Worm (Caenorhabditis elegans): ENCODE results near the gene T07H8.11.

The T07H8.11 gene

DNA sequence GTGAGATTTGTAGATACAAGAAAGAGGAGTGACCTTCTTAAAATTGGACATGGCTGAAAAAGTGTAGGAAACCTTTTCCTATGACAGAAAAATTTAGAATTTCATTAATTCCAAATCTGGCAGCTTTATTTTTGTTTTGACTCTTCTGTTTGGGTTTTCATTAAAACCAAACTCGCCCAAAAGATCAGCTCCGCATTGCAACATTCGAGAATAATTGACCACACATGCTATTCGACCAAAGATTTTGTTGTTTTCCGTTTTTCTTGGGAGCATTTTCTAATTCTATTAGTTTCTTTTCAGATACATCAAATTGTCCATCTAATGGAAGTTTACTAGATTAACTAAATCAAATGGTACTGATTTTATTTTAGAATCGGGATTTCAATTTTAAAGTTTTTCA lies 5.0 kb upstream of the T07H8.11 start, which contains the start of gene mec-1:
mec-1 (plus strand) TSS at position 301 of the 400 bp plus-strand sequence.
- no peak for TF ChIP-seq W03F9.2 (tag; optimal IDR thresholded peaks at IDR 0.05)
- no peak for TF ChIP-seq him-1 (tag; optimal IDR thresholded peaks at IDR 0.05)
- TF ChIP-seq dao-5 (tag; optimal IDR thresholded peaks at IDR 0.05), result no peak

DNA sequence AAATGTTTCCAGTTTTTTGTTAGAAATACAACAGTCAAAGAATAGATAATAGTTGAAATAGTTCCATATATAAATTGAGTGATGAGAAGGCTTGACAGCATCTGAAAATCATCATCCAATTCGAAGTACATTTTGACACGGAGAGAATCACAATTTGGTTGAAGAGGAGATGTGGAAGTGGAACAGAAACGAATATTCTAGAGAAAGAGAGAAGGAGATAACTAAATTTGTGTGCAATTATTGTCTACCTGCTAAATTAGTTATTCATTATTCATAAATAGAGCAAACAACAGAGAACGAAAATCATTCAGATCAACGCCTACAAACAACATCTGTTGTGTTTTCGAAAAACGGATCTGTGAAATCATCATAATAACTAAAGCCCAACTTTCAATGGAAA lies 2.6 kb upstream of the T07H8.11 start, which contains the start of gene srg-31:
srg-31 (minus strand) TSS at position 101 of the 400 bp plus-strand sequence.
- TF ChIP-seq him-1 (tag; optimal IDR thresholded peaks at IDR 0.05) (no peak), dao-5 (tag; optimal IDR thresholded peaks at IDR 0.05) (no peak), W03F9.2 (tag; optimal IDR thresholded peaks at IDR 0.05) (no peak)

DNA sequence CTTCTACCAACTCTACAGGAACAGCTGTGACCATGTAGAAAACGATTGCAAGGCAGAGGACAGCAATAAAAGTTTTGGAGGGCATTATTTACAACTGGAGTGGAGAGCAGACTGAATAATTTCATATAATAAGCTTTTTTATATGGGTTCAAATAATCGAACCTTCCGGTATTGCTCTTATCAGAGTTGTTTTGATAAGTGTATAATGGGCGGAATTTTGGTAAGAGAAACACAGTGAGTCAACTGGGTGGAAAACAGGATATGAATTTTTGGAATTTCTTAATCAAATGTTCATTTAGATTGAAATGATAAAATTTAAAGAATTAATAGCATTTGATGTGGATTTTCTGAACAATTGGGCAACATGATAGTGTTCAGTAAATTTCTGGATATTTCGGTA lies 1.4 kb downstream of the T07H8.11 start, which contains the start of gene Y57E12B.11:
Y57E12B.11 (minus strand) TSS at position 101 of the 400 bp plus-strand sequence.
- TF ChIP-seq him-1 (tag; optimal IDR thresholded peaks at IDR 0.05) (no peak), dao-5 (tag; optimal IDR thresholded peaks at IDR 0.05) (no peak), W03F9.2 (tag; optimal IDR thresholded peaks at IDR 0.05) (no peak)

DNA sequence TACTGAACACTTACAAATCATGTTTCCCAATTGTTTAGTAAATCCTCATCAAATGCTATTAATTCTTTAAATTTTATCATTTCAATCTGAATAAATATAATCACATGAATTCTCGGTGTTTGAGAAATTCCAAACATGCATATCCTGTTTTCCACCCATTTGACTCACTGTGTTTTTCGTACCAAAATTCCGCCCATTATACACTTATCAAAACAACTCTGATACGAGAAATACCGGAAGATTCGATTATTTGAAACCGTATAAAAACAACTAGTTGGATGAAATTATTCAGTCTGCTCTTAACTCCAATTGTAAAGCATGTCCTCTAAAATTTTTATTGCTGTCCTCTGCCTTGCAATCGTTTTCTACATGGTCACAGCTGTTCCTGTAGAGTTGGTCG lies 3.0 kb downstream of the T07H8.11 start, which contains the start of gene Y57E12B.1:
Y57E12B.1 (plus strand) TSS at position 301 of the 400 bp plus-strand sequence.
- TF ChIP-seq W03F9.2 (tag; optimal IDR thresholded peaks at IDR 0.05) (no peak), dao-5 (tag; optimal IDR thresholded peaks at IDR 0.05) (no peak), him-1 (tag; optimal IDR thresholded peaks at IDR 0.05) (no peak)

DNA sequence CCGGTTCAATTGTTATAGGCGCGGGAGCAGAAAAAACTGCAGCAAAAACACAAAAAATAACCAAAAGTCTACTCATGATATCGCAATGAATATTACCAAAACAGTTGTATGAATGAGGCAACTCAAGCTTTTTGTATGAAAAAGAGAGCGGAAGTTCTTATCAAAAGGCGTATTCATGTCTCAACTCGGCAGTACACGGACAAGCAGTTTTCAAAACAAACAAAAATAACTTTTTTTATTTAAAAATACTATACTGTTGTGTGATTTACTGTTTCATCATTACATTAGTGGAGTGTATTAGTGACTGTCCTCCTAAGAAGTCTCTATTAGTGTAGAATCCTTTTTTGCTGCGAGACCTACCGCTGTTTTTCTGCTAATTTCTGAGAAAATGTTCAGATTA lies 3.8 kb downstream of the T07H8.11 start, which contains the start of gene Y57E12B.4:
Y57E12B.4 (minus strand) TSS at position 101 of the 400 bp plus-strand sequence.
- no peak for TF ChIP-seq him-1 (tag; optimal IDR thresholded peaks at IDR 0.05)
- no peak for TF ChIP-seq W03F9.2 (tag; optimal IDR thresholded peaks at IDR 0.05)
- TF ChIP-seq dao-5 (tag; optimal IDR thresholded peaks at IDR 0.05), result no peak

DNA sequence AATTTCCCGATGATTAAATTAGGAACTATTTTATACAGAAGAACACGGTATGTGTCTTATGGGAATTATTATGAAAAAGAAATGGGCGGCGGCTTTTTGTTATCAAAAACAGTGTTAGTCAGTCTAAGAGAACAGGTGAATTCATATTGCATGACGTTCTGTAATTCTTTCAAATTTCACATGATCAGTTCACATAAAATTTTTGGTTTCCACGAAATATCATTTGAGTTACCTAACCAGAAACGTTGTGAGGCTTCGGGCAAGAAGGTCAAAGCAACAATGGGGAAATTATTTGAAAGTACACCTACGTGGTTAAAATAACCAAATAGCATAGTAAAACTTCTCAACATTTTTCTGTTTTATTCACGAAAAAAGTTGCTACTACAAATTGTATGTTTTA lies 15.3 kb downstream of the T07H8.11 start, which contains the start of gene Y57E12B.10:
Y57E12B.10 (minus strand) TSS at position 101 of the 400 bp plus-strand sequence.
- TF ChIP-seq him-1 (tag; optimal IDR thresholded peaks at IDR 0.05), result no peak

DNA sequence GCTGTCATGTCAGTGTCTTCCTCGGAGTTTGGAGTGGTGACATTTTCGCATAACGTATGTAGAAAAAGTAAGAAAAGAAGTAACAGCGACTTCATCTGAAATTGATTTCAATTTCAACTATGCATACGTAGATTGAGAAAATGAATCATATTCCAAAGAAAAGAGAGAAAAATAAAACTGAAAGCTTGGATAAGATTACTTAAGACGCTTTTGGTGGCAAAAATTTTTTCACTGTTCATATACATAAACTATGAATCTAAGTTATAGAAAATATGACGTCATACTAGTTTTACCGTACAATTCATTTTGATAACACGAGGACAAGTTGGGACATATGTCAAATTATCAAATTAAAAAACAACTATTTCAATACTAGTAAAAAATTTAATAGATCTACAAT lies 17.0 kb downstream of the T07H8.11 start, which contains the start of gene lipl-6:
lipl-6 (minus strand) TSS at position 101 of the 400 bp plus-strand sequence.
- TF ChIP-seq him-1 (tag; optimal IDR thresholded peaks at IDR 0.05), result no peak
- no peak for TF ChIP-seq dao-5 (tag; optimal IDR thresholded peaks at IDR 0.05)
- TF ChIP-seq W03F9.2 (tag; optimal IDR thresholded peaks at IDR 0.05), result no peak

DNA sequence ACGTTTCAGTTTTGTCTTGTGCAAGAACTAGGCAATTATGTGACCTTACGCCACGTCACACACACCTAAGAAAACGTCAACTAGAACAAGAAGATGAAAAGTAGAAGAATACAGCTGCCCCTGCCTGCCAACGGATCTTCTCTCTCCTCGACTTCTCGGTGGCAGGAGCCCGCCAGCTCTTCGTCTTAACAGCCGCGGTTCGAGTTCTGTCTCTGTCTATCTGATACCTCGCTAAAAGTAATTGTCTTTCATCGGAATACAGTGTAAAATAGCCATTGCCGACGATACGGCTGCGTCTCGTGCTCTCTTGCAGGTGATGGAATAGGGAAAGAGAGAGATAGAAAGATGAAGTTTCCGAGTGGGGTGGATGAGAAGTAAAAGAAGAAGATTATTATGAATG lies 20.9 kb downstream of the T07H8.11 start:
- TF ChIP-seq him-1 (tag; optimal IDR thresholded peaks at IDR 0.05) (no peak), W03F9.2 (tag; optimal IDR thresholded peaks at IDR 0.05) (no peak)

DNA sequence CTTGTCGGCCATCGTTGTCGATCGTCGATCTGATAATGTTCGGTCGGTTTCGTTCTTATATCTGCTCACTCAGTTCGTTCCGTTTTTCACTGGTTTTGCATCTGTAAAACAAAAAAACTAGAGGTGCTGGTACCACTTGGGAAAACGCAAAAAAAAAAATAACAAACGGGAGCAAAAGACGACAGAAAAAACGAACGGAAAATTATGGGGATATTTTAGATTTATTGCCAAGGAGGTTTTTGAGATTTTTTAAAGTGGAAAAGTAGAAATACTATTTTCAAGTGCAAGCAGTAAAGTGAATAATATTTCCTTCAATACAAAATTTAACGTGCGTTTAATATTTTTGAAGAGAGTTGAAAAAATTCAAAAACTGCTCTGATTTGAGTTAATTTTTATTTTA lies 22.3 kb downstream of the T07H8.11 start, which contains the start of gene unc-68:
unc-68 (minus strand) TSS at position 101 of the 400 bp plus-strand sequence.
- TF ChIP-seq W03F9.2 (tag; optimal IDR thresholded peaks at IDR 0.05) (no peak), dao-5 (tag; optimal IDR thresholded peaks at IDR 0.05) (no peak), him-1 (tag; optimal IDR thresholded peaks at IDR 0.05) (no peak)

DNA sequence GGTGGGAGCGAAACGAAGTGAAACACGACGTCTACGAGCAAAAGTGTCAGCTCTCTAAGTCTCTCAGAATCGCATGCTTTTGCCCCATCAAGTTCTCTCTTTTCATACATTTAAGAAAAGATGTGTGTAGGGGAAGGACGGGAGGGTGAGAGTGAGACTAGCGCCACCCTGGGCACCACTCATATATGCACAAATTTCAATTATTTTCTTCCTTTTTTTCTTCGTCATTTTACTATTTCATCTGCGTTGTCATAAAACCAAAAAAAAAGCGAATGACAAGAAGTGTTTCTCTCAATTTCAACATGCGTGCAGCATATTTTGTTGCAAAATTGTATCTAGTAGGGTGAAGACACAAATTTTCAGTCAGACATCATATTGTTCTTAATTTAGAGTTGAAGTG lies 24.6 kb downstream of the T07H8.11 start:
- TF ChIP-seq W03F9.2 (tag; optimal IDR thresholded peaks at IDR 0.05) (no peak), dao-5 (tag; optimal IDR thresholded peaks at IDR 0.05) (no peak), him-1 (tag; optimal IDR thresholded peaks at IDR 0.05) (no peak)

DNA sequence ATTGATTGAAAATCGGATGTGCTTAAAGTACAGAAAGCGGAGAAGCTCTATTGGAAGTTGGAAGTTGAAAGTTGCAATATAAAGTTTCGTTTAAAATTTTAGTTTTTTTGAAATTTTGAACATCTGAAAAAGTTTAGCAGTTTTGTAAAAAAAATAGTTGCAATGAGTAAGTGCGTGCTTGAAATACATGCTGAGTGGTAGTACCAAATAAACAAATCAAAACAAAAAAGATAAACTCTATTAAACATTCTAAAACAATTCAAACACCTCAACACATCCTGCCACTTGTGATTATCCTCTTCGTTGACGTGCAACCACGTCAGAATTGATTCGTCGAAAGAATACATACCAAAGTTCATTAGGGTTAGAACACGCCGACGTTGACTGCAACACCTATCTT lies 32.0 kb downstream of the T07H8.11 start:
- TF ChIP-seq him-1 (tag; optimal IDR thresholded peaks at IDR 0.05) (no peak), W03F9.2 (tag; optimal IDR thresholded peaks at IDR 0.05) (no peak), dao-5 (tag; optimal IDR thresholded peaks at IDR 0.05) (no peak)

DNA sequence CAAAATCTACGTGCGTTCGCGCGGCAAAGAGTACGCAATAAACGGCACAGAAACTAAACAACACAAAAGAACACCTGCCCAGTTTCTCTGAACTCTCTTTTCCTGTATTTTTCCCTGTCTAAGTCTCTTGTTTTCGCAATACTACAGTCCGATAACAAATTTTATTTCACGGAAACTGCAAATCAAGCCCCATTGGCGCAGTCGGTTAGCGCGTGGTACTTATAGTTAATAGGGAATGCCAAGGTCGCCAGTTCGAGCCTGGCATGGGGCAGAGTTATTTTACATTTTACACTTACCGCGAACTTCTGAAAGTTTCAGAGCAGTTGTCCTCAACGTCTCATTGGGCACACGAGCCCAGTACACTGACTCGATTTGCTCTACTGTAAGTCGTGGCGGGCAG lies 33.9 kb downstream of the T07H8.11 start:
- TF ChIP-seq dao-5 (tag; optimal IDR thresholded peaks at IDR 0.05), result no peak
- no peak for TF ChIP-seq him-1 (tag; optimal IDR thresholded peaks at IDR 0.05)
- TF ChIP-seq W03F9.2 (tag; optimal IDR thresholded peaks at IDR 0.05), result no peak

DNA sequence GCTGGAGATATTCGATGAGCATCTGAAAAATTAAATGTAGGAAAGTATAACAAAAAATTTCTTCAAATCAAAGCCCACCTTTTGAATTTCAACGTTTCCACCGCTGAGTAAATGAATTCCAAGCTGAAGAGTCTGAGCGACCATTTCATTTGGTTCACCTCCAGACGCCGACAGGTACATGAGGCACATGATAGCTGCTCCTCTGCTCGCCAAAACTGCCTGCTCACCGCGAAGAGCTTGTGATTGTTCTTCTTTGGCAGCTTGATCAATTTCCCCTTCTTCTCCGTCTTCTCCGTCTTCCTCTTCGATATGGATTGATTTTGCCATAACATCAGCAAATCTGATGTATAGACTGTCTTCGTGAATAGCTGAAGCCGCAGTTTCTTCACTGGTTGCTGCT lies 44.8 kb downstream of the T07H8.11 start:
- TF ChIP-seq dao-5 (tag; optimal IDR thresholded peaks at IDR 0.05), result no peak
- TF ChIP-seq him-1 (tag; optimal IDR thresholded peaks at IDR 0.05), result no peak
- no peak for TF ChIP-seq W03F9.2 (tag; optimal IDR thresholded peaks at IDR 0.05)

DNA sequence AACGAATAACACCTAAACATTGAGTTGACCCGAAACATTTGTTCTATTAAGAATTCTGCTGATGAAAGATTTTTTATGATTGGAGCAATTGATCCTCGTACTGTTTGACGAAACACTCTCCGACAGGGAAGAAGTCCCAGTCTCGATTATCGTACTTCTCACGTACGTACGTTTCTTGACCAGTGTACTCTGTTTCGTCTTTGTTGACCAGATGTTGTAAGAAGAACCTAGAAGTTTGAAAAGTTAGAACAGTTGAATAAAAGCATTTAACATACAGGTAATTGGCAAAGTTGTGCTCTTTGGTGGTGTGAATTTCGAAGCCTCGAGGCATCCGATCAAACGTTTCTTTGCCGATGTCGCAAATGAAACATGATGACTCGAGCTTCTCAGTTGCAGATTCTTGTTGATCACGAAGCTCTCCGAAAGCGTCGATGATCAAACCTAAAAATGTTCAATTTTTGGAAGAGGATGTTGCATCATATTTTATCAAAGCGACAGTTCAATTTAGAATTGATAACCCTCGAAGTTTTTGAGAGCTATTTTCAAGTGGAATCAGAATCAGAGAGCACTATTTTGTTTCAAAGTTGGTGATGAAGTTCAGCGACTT lies 49.2 kb downstream of the T07H8.11 start:
- no peak for TF ChIP-seq him-1 (tag; optimal IDR thresholded peaks at IDR 0.05)
- no peak for TF ChIP-seq W03F9.2 (tag; optimal IDR thresholded peaks at IDR 0.05)
- TF ChIP-seq dao-5 (tag; optimal IDR thresholded peaks at IDR 0.05), result no peak
